Fruit fly (Drosophila melanogaster) whole organism, prepupa: ENCODE measurements around the gene Psn.

Source experiments
- CG10631 ChIP-seq: fragments of 200-800 bp; sonication (Bioruptor generic); optimal IDR thresholded peaks from 2 replicates; lab custom pipeline; 2016; ENCODE audit warnings: missing biosample characterization, missing genetic modification characterization
- CG10669 ChIP-seq: fragments of 200-800 bp; sonication (Bioruptor generic); optimal IDR thresholded peaks from 3 replicates; lab custom pipeline; 2018; ENCODE audit warnings: missing biosample characterization, mild to moderate bottlenecking, missing genetic modification characterization, moderate library complexity
- CG11294 ChIP-seq: fragments of 200-800 bp; sonication (Bioruptor generic); IDR thresholded peaks from 2 replicates; pipeline ENCODE4 v1.3.6; 2022; ENCODE audit warnings: missing biosample characterization, missing genetic modification characterization
- CG11762 ChIP-seq: fragments of 200-800 bp; sonication (Bioruptor generic); optimal IDR thresholded peaks from 3 replicates; lab custom pipeline; 2016; ENCODE audit warnings: missing biosample characterization, missing genetic modification characterization; ENCODE audit not compliant: insufficient read depth
- CG11902 ChIP-seq: fragments of 200-800 bp; sonication (Bioruptor generic); optimal IDR thresholded peaks from 3 replicates; lab custom pipeline; 2016; ENCODE audit warnings: missing biosample characterization, missing genetic modification characterization
- CG15336 ChIP-seq: fragments of 200-800 bp; sonication (Bioruptor generic); IDR thresholded peaks from 2 replicates; pipeline ENCODE4 v1.3.6; 2022; ENCODE audit warnings: missing biosample characterization, missing genetic modification characterization
- CG1621 ChIP-seq: fragments of 200-800 bp; sonication (Bioruptor generic); optimal IDR thresholded peaks from 3 replicates; lab custom pipeline; 2018; ENCODE audit warnings: missing biosample characterization, mild to moderate bottlenecking, missing genetic modification characterization
- CG16779 ChIP-seq: fragments of 200-800 bp; sonication (Bioruptor generic); optimal IDR thresholded peaks from 3 replicates; lab custom pipeline; 2017; ENCODE audit warnings: missing biosample characterization, mild to moderate bottlenecking, missing genetic modification characterization
- CG3032 ChIP-seq: fragments of 200-800 bp; optimal IDR thresholded peaks from 2 replicates; lab custom pipeline; 2019; ENCODE audit warnings: missing biosample characterization, mild to moderate bottlenecking, missing genetic modification characterization, moderate library complexity
- CG31627 ChIP-seq: fragments of 200-800 bp; sonication (Bioruptor generic); optimal IDR thresholded peaks from 3 replicates; lab custom pipeline; 2016; ENCODE audit warnings: missing biosample characterization, missing genetic modification characterization
- CG32006 ChIP-seq: fragments of 200-800 bp; sonication (Bioruptor generic); optimal IDR thresholded peaks from 3 replicates; lab custom pipeline; 2017; ENCODE audit warnings: missing biosample characterization, mild to moderate bottlenecking, missing genetic modification characterization
- CG34406 ChIP-seq: fragments of 200-800 bp; sonication (Bioruptor generic); optimal IDR thresholded peaks from 3 replicates; lab custom pipeline; 2016; ENCODE audit warnings: missing biosample characterization, missing genetic modification characterization
- CG3919 ChIP-seq: fragments of 200-800 bp; sonication (Bioruptor generic); optimal IDR thresholded peaks from 3 replicates; lab custom pipeline; 2016; ENCODE audit warnings: missing biosample characterization, missing genetic modification characterization
- CG4318 ChIP-seq: fragments of 200-800 bp; sonication (Bioruptor generic); optimal IDR thresholded peaks from 3 replicates; lab custom pipeline; 2017; ENCODE audit warnings: missing biosample characterization, mild to moderate bottlenecking, missing genetic modification characterization
- CG6163 ChIP-seq: fragments of 200-800 bp; sonication (Bioruptor generic); IDR thresholded peaks from 3 replicates; pipeline ENCODE4 v1.3.6; 2022; ENCODE audit warnings: missing biosample characterization, missing genetic modification characterization
- CG6276 ChIP-seq: fragments of 200-800 bp; sonication (Bioruptor generic); optimal IDR thresholded peaks from 2 replicates; lab custom pipeline; 2017; ENCODE audit warnings: missing biosample characterization, mild to moderate bottlenecking, missing genetic modification characterization
- CG6792 ChIP-seq: fragments of 200-800 bp; sonication (Bioruptor generic); optimal IDR thresholded peaks from 3 replicates; lab custom pipeline; 2016; ENCODE audit warnings: missing biosample characterization, missing genetic modification characterization
- CG6808 ChIP-seq: fragments of 200-800 bp; sonication (Bioruptor generic); optimal IDR thresholded peaks from 3 replicates; lab custom pipeline; 2017; ENCODE audit warnings: missing biosample characterization, missing genetic modification characterization, mild to moderate bottlenecking, moderate library complexity, missing genetic modification reagents
- CG6854 ChIP-seq: fragments of 200-800 bp; sonication (Bioruptor generic); optimal IDR thresholded peaks from 2 replicates; lab custom pipeline; 2017; ENCODE audit warnings: missing biosample characterization, mild to moderate bottlenecking, missing genetic modification characterization
- CG7368 ChIP-seq: fragments of 200-800 bp; sonication (Bioruptor generic); optimal IDR thresholded peaks from 3 replicates; lab custom pipeline; 2016; ENCODE audit warnings: missing biosample characterization, missing genetic modification characterization
- CG8119 ChIP-seq: fragments of 200-800 bp; sonication (Bioruptor generic); IDR thresholded peaks from 3 replicates; pipeline ENCODE4 v1.3.6; 2022; ENCODE audit warnings: missing biosample characterization, missing genetic modification characterization
- CG8632 ChIP-seq: fragments of 200-800 bp; sonication (Bioruptor generic); optimal IDR thresholded peaks from 3 replicates; lab custom pipeline; 2016; ENCODE audit warnings: missing biosample characterization, missing genetic modification characterization
- CG9139 ChIP-seq: fragments of 200-800 bp; sonication (Bioruptor generic); optimal IDR thresholded peaks from 3 replicates; lab custom pipeline; 2017; ENCODE audit warnings: missing biosample characterization, mild to moderate bottlenecking, missing genetic modification characterization
- Eip78C ChIP-seq: fragments of 200-800 bp; sonication (Bioruptor generic); peaks from one replicate; lab custom pipeline; 2016; ENCODE audit warnings: missing biosample characterization, missing genetic modification characterization
- Eip93F ChIP-seq: fragments of 200-800 bp; sonication (Bioruptor generic); optimal IDR thresholded peaks from 2 replicates; lab custom pipeline; 2016; ENCODE audit warnings: missing biosample characterization, mild to moderate bottlenecking, missing genetic modification characterization
- Ets21C ChIP-seq: fragments of 200-800 bp; sonication (Bioruptor generic); optimal IDR thresholded peaks from 3 replicates; lab custom pipeline; 2016; ENCODE audit warnings: missing biosample characterization, missing genetic modification characterization
- Ets96B ChIP-seq: fragments of 200-800 bp; optimal IDR thresholded peaks from 2 replicates; lab custom pipeline; 2019; ENCODE audit warnings: missing biosample characterization, mild to moderate bottlenecking, missing genetic modification characterization, moderate library complexity
- Gug ChIP-seq: fragments of 200-800 bp; sonication (Bioruptor generic); IDR thresholded peaks from 2 replicates; pipeline ENCODE4 v1.3.6; 2022; ENCODE audit warnings: missing biosample characterization, missing genetic modification characterization
- Hr38 ChIP-seq: sonication (Bioruptor generic); optimal IDR thresholded peaks from 2 replicates; lab custom pipeline; 2016; ENCODE audit warnings: missing biosample characterization, missing genetic modification characterization
- Hr39 ChIP-seq: fragments of 200-800 bp; sonication (Bioruptor generic); optimal IDR thresholded peaks from 2 replicates; lab custom pipeline; 2016; ENCODE audit warnings: missing biosample characterization, missing genetic modification characterization
- Hr4 ChIP-seq: fragments of 200-800 bp; sonication (Bioruptor generic); optimal IDR thresholded peaks from 3 replicates; lab custom pipeline; 2016; ENCODE audit warnings: missing biosample characterization, missing genetic modification characterization
- Met ChIP-seq: fragments of 200-800 bp; sonication (Bioruptor generic); optimal IDR thresholded peaks from 3 replicates; lab custom pipeline; 2016; ENCODE audit warnings: missing biosample characterization, missing genetic modification characterization
- OdsH ChIP-seq: fragments of 200-800 bp; sonication (Bioruptor generic); optimal IDR thresholded peaks from 3 replicates; lab custom pipeline; 2016; ENCODE audit warnings: missing biosample characterization, missing genetic modification characterization
- Smox ChIP-seq: fragments of 200-800 bp; sonication (Bioruptor generic); optimal IDR thresholded peaks from 3 replicates; lab custom pipeline; 2016; ENCODE audit warnings: missing biosample characterization, missing genetic modification characterization
- Sox14 ChIP-seq: fragments of 200-800 bp; sonication (Bioruptor generic); optimal IDR thresholded peaks from 3 replicates; lab custom pipeline; 2016; ENCODE audit warnings: missing biosample characterization, missing genetic modification characterization
- Sox15 ChIP-seq: fragments of 200-800 bp; sonication (Bioruptor generic); optimal IDR thresholded peaks from 3 replicates; lab custom pipeline; 2016; ENCODE audit warnings: missing biosample characterization, missing genetic modification characterization
- achi ChIP-seq: fragments of 200-800 bp; sonication (Bioruptor generic); optimal IDR thresholded peaks from 3 replicates; lab custom pipeline; 2016; ENCODE audit warnings: missing biosample characterization, missing genetic modification characterization
- acj6 ChIP-seq: fragments of 200-800 bp; sonication (Bioruptor generic); optimal IDR thresholded peaks from 3 replicates; lab custom pipeline; 2016; ENCODE audit warnings: missing biosample characterization, missing genetic modification characterization
- cyc ChIP-seq: fragments of 200-800 bp; sonication (Bioruptor generic); optimal IDR thresholded peaks from 3 replicates; lab custom pipeline; 2016; ENCODE audit warnings: missing biosample characterization, missing genetic modification characterization
- dac ChIP-seq: fragments of 200-800 bp; sonication (Bioruptor generic); optimal IDR thresholded peaks from 2 replicates; lab custom pipeline; 2017; ENCODE audit warnings: missing biosample characterization, mild to moderate bottlenecking, missing genetic modification characterization
- dsx ChIP-seq: fragments of 200-800 bp; optimal IDR thresholded peaks from 3 replicates; lab custom pipeline; 2019; ENCODE audit warnings: missing biosample characterization, mild to moderate bottlenecking, missing genetic modification characterization, moderate library complexity; ENCODE audit not compliant: poor library complexity, severe bottlenecking
- eg ChIP-seq: fragments of 200-800 bp; sonication (Bioruptor generic); IDR thresholded peaks from 3 replicates; pipeline ENCODE4 v1.3.6; 2022; ENCODE audit warnings: missing biosample characterization, missing genetic modification characterization
- esn ChIP-seq: fragments of 200-800 bp; sonication (Bioruptor generic); optimal IDR thresholded peaks from 2 replicates; lab custom pipeline; 2016; ENCODE audit warnings: missing biosample characterization, mild to moderate bottlenecking, missing genetic modification characterization, moderate library complexity
- fd59A ChIP-seq: fragments of 200-800 bp; sonication (Bioruptor generic); optimal IDR thresholded peaks from 2 replicates; lab custom pipeline; 2017; ENCODE audit warnings: missing biosample characterization, mild to moderate bottlenecking, missing genetic modification characterization, missing genetic modification reagents
- fd85E ChIP-seq: fragments of 200-800 bp; sonication (Bioruptor generic); optimal IDR thresholded peaks from 3 replicates; lab custom pipeline; 2016; ENCODE audit warnings: missing biosample characterization, missing genetic modification characterization
- fkh ChIP-seq: fragments of 200-800 bp; sonication (Bioruptor generic); optimal IDR thresholded peaks from 3 replicates; lab custom pipeline; 2017; ENCODE audit warnings: missing biosample characterization, mild to moderate bottlenecking, missing genetic modification characterization, moderate library complexity
- lz ChIP-seq: fragments of 200-800 bp; sonication (Bioruptor generic); optimal IDR thresholded peaks from 3 replicates; lab custom pipeline; 2016; ENCODE audit warnings: missing biosample characterization, missing genetic modification characterization
- net ChIP-seq: fragments of 200-800 bp; sonication (Bioruptor generic); optimal IDR thresholded peaks from 3 replicates; lab custom pipeline; 2016; ENCODE audit warnings: missing biosample characterization, missing genetic modification characterization
- pdm3 ChIP-seq: fragments of 200-800 bp; sonication (Bioruptor generic); optimal IDR thresholded peaks from 3 replicates; lab custom pipeline; 2016; ENCODE audit warnings: missing biosample characterization, missing genetic modification characterization
- salr ChIP-seq, 2 experiments: fragments of 200-800 bp; sonication (Bioruptor generic); optimal IDR thresholded peaks; 3 replicates each; lab custom pipeline; 2016 to 2018; ENCODE audit warnings: missing biosample characterization in 2 of 2, missing genetic modification characterization in 2 of 2, mild to moderate bottlenecking in 1 of 2
- spab ChIP-seq: fragments of 200-800 bp; sonication (Bioruptor generic); optimal IDR thresholded peaks from 2 replicates; lab custom pipeline; 2017; ENCODE audit warnings: missing biosample characterization, mild to moderate bottlenecking, missing genetic modification characterization, missing genetic modification reagents
- svp ChIP-seq: fragments of 200-800 bp; sonication (Bioruptor generic); peaks from one replicate; lab custom pipeline; 2016; ENCODE audit warnings: missing biosample characterization, missing genetic modification characterization
- topi ChIP-seq: fragments of 200-800 bp; sonication (Bioruptor generic); optimal IDR thresholded peaks from 3 replicates; lab custom pipeline; 2016; ENCODE audit warnings: missing biosample characterization, missing genetic modification characterization
- vri ChIP-seq: fragments of 200-800 bp; sonication (Bioruptor generic); optimal IDR thresholded peaks from 3 replicates; lab custom pipeline; 2016; ENCODE audit warnings: missing biosample characterization, mild to moderate bottlenecking, missing genetic modification characterization

The Psn gene

DNA sequence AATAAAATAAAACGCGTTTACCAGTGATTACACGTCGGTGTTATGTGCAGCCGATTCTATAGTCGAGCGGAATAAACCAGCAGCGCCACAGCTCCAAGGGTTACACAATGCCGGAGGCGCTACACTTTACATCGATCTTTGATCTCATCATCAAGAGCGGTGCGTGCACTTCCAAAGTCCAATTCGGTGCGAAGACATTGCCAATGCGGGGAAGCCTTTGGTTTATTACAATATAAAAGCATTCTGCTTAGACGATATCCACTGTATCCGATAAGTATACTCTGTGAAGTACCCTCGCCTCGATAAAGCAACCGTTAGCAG, 44.5 kb upstream of the Psn start:
- TF ChIP-seq topi (GFP tag; lab: Kevin White, UChicago) (no peak), esn (GFP tag; lab: Kevin White, UChicago) (no peak), CG8632 (GFP tag; lab: Kevin White, UChicago) (no peak), CG6276 (GFP tag; lab: Kevin White, UChicago) (peak; percentile 43), CG7368 (GFP tag; lab: Kevin White, UChicago) (no peak), fd59A (GFP tag; lab: Kevin White, UChicago) (no peak), Hr4 (GFP tag; lab: Kevin White, UChicago) (no peak), CG6163 (GFP tag; lab: Robert Waterston, UW) (no peak), dsx (GFP tag; lab: Kevin White, UChicago) (no peak), pdm3 (GFP tag; lab: Kevin White, UChicago) (no peak), CG11902 (GFP tag; lab: Kevin White, UChicago) (no peak), Sox14 (GFP tag; lab: Kevin White, UChicago) (no peak), Hr39 (GFP tag; lab: Kevin White, UChicago) (no peak), eg (GFP tag; lab: Robert Waterston, UW) (no peak), vri (GFP tag; lab: Kevin White, UChicago) (no peak), CG8119 (GFP tag; lab: Robert Waterston, UW) (0 out of 3 replicates have a peak, but pooled peaks have one; percentile 16), CG15336 (GFP tag; lab: Robert Waterston, UW) (no peak), fd85E (no peak), Ets96B (tag; lab: Kevin White, UChicago) (no peak), CG32006 (GFP tag; lab: Kevin White, UChicago) (no peak), Sox15 (GFP tag; lab: Kevin White, UChicago) (no peak), CG6854 (GFP tag; lab: Kevin White, UChicago) (no peak), CG4318 (no peak), fkh (GFP tag; lab: Kevin White, UChicago) (no peak), cyc (GFP tag; lab: Kevin White, UChicago) (no peak), spab (peak; percentile 18), CG11762 (GFP tag; lab: Kevin White, UChicago) (no peak), OdsH (GFP tag; lab: Kevin White, UChicago) (no peak), acj6 (no peak), CG16779 (no peak), Ets21C (GFP tag; lab: Kevin White, UChicago) (no peak), CG34406 (GFP tag; lab: Kevin White, UChicago) (no peak), achi (GFP tag; lab: Kevin White, UChicago) (no peak), CG10669 (GFP tag; lab: Kevin White, UChicago) (no peak), CG6792 (GFP tag; lab: Kevin White, UChicago) (no peak), CG3919 (no peak), CG10631 (GFP tag; lab: Kevin White, UChicago) (no peak), Met (GFP tag; lab: Kevin White, UChicago) (no peak), CG9139 (GFP tag; lab: Kevin White, UChicago) (peak; percentile 49), dac (GFP tag; lab: Kevin White, UChicago) (no peak), salr (GFP tag; optimal IDR thresholded peaks at IDR 0.05; lab: Kevin White, UChicago) (no peak), CG3032 (no peak), lz (GFP tag; lab: Kevin White, UChicago) (no peak), net (no peak), CG1621 (tag; lab: Kevin White, UChicago) (peak; percentile 3), CG6808 (GFP tag; lab: Kevin White, UChicago) (peak; percentile 62), CG31627 (no peak), svp (no peak), Smox (no peak), Eip93F (GFP tag; lab: Kevin White, UChicago) (no peak), Gug (GFP tag; lab: Robert Waterston, UW) (no peak), CG11294 (GFP tag; lab: Robert Waterston, UW) (no peak), Hr38 (GFP tag; lab: Kevin White, UChicago) (no peak), Eip78C (GFP tag; lab: Kevin White, UChicago) (peak; percentile 27)
